Worm (Caenorhabditis elegans) whole organism, L3 larva: ENCODE measurements around the gene Y76A2B.4.

Experiments used
- ZK546.5 ChIP-seq: sonication (generic microtip); optimal IDR thresholded peaks from 2 replicates; lab custom pipeline; 2017; ENCODE audit warnings: missing biosample characterization, missing genetic modification characterization
- ceh-9 ChIP-seq: sonication (generic microtip); optimal IDR thresholded peaks from 2 replicates; lab custom pipeline; 2018; ENCODE audit warnings: missing biosample characterization, missing genetic modification characterization
- elt-2 ChIP-seq: sonication (generic microtip); optimal IDR thresholded peaks from 2 replicates; lab custom pipeline; 2016; ENCODE audit warnings: missing genetic modification reagents, mild to moderate bottlenecking, missing genetic modification characterization, missing compliant biosample characterization
- nfya-1 ChIP-seq: sonication (generic microtip); optimal IDR thresholded peaks from 2 replicates; lab custom pipeline; 2017; ENCODE audit warnings: missing genetic modification characterization, mild to moderate bottlenecking, missing compliant biosample characterization, antibody characterized with exemption, moderate library complexity; ENCODE audit not compliant: insufficient read depth
- nhr-11 ChIP-seq: fragments of 150-350 bp; optimal IDR thresholded peaks from 2 replicates; lab custom pipeline; 2014; ENCODE audit warnings: missing biosample characterization, missing genetic modification characterization

ce11 chrIII:13546537-13546936, at the start of gene Y76A2B.4:
- TF ChIP-seq nfya-1: no peak
- TF ChIP-seq ceh-9: no peak
- no peak for TF ChIP-seq nhr-11 (tag; lab: Kevin White, UChicago)
- no peak for TF ChIP-seq ZK546.5 (tag; lab: Kevin White, UChicago)
- no peak for TF ChIP-seq elt-2 (tag; lab: Kevin White, UChicago)
